Worm (Caenorhabditis elegans) whole organism, L1 larva: ENCODE measurements around the gene F35D11.3.

ENCODE experiments used
- C04F5.9 ChIP-seq: sonication (generic microtip); optimal IDR thresholded peaks from 2 replicates; lab custom pipeline; 2016; ENCODE audit warnings: missing genetic modification characterization, missing compliant biosample characterization
- C34B4.2 ChIP-seq: sonication (generic microtip); optimal IDR thresholded peaks from 2 replicates; lab custom pipeline; 2017; ENCODE audit warnings: mild to moderate bottlenecking, missing genetic modification characterization, missing compliant biosample characterization
- alr-1 ChIP-seq: fragments of 200-800 bp; sonication (Bioruptor generic); optimal IDR thresholded peaks from 2 replicates; lab custom pipeline; 2018; ENCODE audit warnings: borderline replicate concordance, mild to moderate bottlenecking, missing genetic modification characterization, missing compliant biosample characterization
- aly-2 ChIP-seq: fragments of 150-350 bp; optimal IDR thresholded peaks from 2 replicates; lab custom pipeline; 2014; ENCODE audit warnings: missing biosample characterization, missing genetic modification characterization
- ama-1 ChIP-seq: fragments of 150-350 bp; optimal IDR thresholded peaks from 2 replicates; lab custom pipeline; 2014
- ceh-63 ChIP-seq: fragments of 200-800 bp; sonication (Bioruptor generic); optimal IDR thresholded peaks from 2 replicates; lab custom pipeline; 2018; ENCODE audit warnings: mild to moderate bottlenecking, missing genetic modification characterization, missing compliant biosample characterization
- ceh-8 ChIP-seq: fragments of 200-800 bp; sonication (Bioruptor generic); optimal IDR thresholded peaks from 2 replicates; lab custom pipeline; 2018; ENCODE audit warnings: mild to moderate bottlenecking, missing genetic modification characterization, moderate library complexity, missing compliant biosample characterization
- ceh-82 ChIP-seq, 3 experiments: fragments of 150-350 bp in 1 of 3; sonication (generic microtip) in 2 of 3; optimal IDR thresholded peaks; 2 replicates each; lab custom pipeline; 2014 to 2017; ENCODE audit warnings: missing biosample characterization in 3 of 3, missing genetic modification characterization in 3 of 3
- ceh-88 ChIP-seq: fragments of 200-800 bp; sonication (Bioruptor generic); IDR thresholded peaks from 2 replicates; pipeline ENCODE4 v1.3.6; 2022; ENCODE audit warnings: missing genetic modification characterization, missing compliant biosample characterization
- ceh-90 ChIP-seq: sonication (generic microtip); optimal IDR thresholded peaks from 2 replicates; lab custom pipeline; 2016; ENCODE audit warnings: missing genetic modification characterization, missing compliant biosample characterization
- ces-1 ChIP-seq: fragments of 150-350 bp; optimal IDR thresholded peaks from 2 replicates; lab custom pipeline; 2014; ENCODE audit warnings: missing biosample characterization, missing genetic modification reagents, missing genetic modification characterization
- dpl-1 ChIP-seq, 3 experiments: fragments of 150-350 bp in 2 of 3; sonication (generic microtip) in 1 of 3; optimal IDR thresholded peaks; 2 replicates each; lab custom pipeline; 2014 to 2017; ENCODE audit warnings: missing biosample characterization in 3 of 3, missing genetic modification characterization in 3 of 3, missing genetic modification reagents in 3 of 3
- efl-1 ChIP-seq, 4 experiments: fragments of 150-350 bp; optimal IDR thresholded peaks in 3 of 4; peaks in 1 of 4; 1 replicate in 1 of 4; 2 replicates in 3 of 4; lab custom pipeline; 2014; ENCODE audit warnings: missing biosample characterization in 2 of 4, missing genetic modification characterization in 2 of 4, missing genetic modification reagents in 2 of 4
- efl-3 ChIP-seq: fragments of 200-800 bp; sonication (Bioruptor generic); optimal IDR thresholded peaks from 2 replicates; lab custom pipeline; 2018; ENCODE audit warnings: mild to moderate bottlenecking, missing genetic modification characterization, missing compliant biosample characterization
- egl-27 ChIP-seq, 2 experiments: fragments of 150-350 bp in 1 of 2; sonication (generic microtip); optimal IDR thresholded peaks; 3 replicates each; lab custom pipeline; 2017 to 2018; ENCODE audit warnings: missing biosample characterization in 2 of 2, missing genetic modification characterization in 2 of 2, missing genetic modification reagents in 2 of 2
- elt-3 ChIP-seq, 6 experiments: fragments of 150-350 bp in 1 of 6; sonication (generic microtip); optimal IDR thresholded peaks; 2 replicates each; lab custom pipeline; 2017 to 2018; ENCODE audit warnings: missing biosample characterization in 6 of 6, missing genetic modification characterization in 6 of 6, inconsistent platforms in 1 of 6
- ets-5 ChIP-seq: fragments of 200-800 bp; sonication (Bioruptor generic); IDR thresholded peaks from 2 replicates; pipeline ENCODE4 v1.3.6; 2022; ENCODE audit warnings: missing genetic modification characterization, missing compliant biosample characterization
- fkh-10 ChIP-seq: sonication (generic microtip); optimal IDR thresholded peaks from 2 replicates; lab custom pipeline; 2017; ENCODE audit warnings: missing biosample characterization, missing genetic modification reagents, missing genetic modification characterization
- fkh-8 ChIP-seq: sonication (generic microtip); optimal IDR thresholded peaks from 2 replicates; lab custom pipeline; 2016; ENCODE audit warnings: mild to moderate bottlenecking, missing genetic modification characterization, missing compliant biosample characterization
- fos-1 ChIP-seq: fragments of 150-350 bp; optimal IDR thresholded peaks from 2 replicates; lab custom pipeline; 2014; ENCODE audit warnings: missing biosample characterization, missing genetic modification characterization
- hlh-17 ChIP-seq: fragments of 200-800 bp; sonication (Bioruptor generic); optimal IDR thresholded peaks from 2 replicates; lab custom pipeline; 2018; ENCODE audit warnings: missing genetic modification characterization, mild to moderate bottlenecking, missing compliant biosample characterization, moderate library complexity, borderline replicate concordance
- hpl-2 ChIP-seq: fragments of 150-350 bp; optimal IDR thresholded peaks from 2 replicates; lab custom pipeline; 2014; ENCODE audit warnings: missing biosample characterization, missing genetic modification reagents, missing genetic modification characterization
- irx-1 ChIP-seq: sonication (generic microtip); optimal IDR thresholded peaks from 2 replicates; lab custom pipeline; 2016; ENCODE audit warnings: missing genetic modification characterization, missing compliant biosample characterization
- jun-1 ChIP-seq: fragments of 150-350 bp; optimal IDR thresholded peaks from 2 replicates; lab custom pipeline; 2014; ENCODE audit warnings: missing biosample characterization, missing genetic modification reagents, missing genetic modification characterization
- lin-14 ChIP-seq: fragments of 200-800 bp; sonication (Bioruptor generic); optimal IDR thresholded peaks from 2 replicates; lab custom pipeline; 2018; ENCODE audit warnings: mild to moderate bottlenecking, missing genetic modification characterization, moderate library complexity, missing compliant biosample characterization
- lin-15B ChIP-seq: fragments of 150-350 bp; sonication (generic microtip); optimal IDR thresholded peaks from 3 replicates; lab custom pipeline; 2014; ENCODE audit warnings: missing biosample characterization, missing genetic modification characterization
- lin-35 ChIP-seq, 2 experiments: fragments of 150-350 bp; optimal IDR thresholded peaks; 2 replicates each; lab custom pipeline; 2014; ENCODE audit warnings: missing biosample characterization in 2 of 2, missing genetic modification characterization in 2 of 2, missing genetic modification reagents in 2 of 2
- lin-39 ChIP-seq: fragments of 150-350 bp; optimal IDR thresholded peaks from 2 replicates; lab custom pipeline; 2014; ENCODE audit warnings: missing biosample characterization, missing genetic modification reagents, missing genetic modification characterization
- lir-3 ChIP-seq: sonication (generic microtip); optimal IDR thresholded peaks from 2 replicates; lab custom pipeline; 2016; ENCODE audit warnings: mild to moderate bottlenecking, missing genetic modification characterization, moderate library complexity, missing compliant biosample characterization; ENCODE audit not compliant: poor library complexity
- lsy-2 ChIP-seq, 2 experiments: fragments of 150-350 bp; optimal IDR thresholded peaks; 2 replicates each; lab custom pipeline; 2014; ENCODE audit warnings: missing biosample characterization in 2 of 2, missing genetic modification characterization in 2 of 2
- mef-2 ChIP-seq: fragments of 150-350 bp; optimal IDR thresholded peaks from 2 replicates; lab custom pipeline; 2014; ENCODE audit warnings: missing biosample characterization, missing genetic modification characterization
- mep-1 ChIP-seq: fragments of 150-350 bp; optimal IDR thresholded peaks from 2 replicates; lab custom pipeline; 2014; ENCODE audit warnings: missing biosample characterization, missing genetic modification characterization
- nhr-11 ChIP-seq: fragments of 150-350 bp; optimal IDR thresholded peaks from 2 replicates; lab custom pipeline; 2014; ENCODE audit warnings: missing biosample characterization, missing genetic modification characterization
- nhr-12 ChIP-seq: sonication (generic microtip); optimal IDR thresholded peaks from 2 replicates; lab custom pipeline; 2017; ENCODE audit warnings: missing biosample characterization, missing genetic modification characterization
- nhr-20 ChIP-seq: sonication (generic microtip); optimal IDR thresholded peaks from 2 replicates; lab custom pipeline; 2016; ENCODE audit warnings: mild to moderate bottlenecking, missing genetic modification characterization, missing compliant biosample characterization
- nhr-77 ChIP-seq: fragments of 150-350 bp; optimal IDR thresholded peaks from 2 replicates; lab custom pipeline; 2014; ENCODE audit warnings: missing biosample characterization, missing genetic modification characterization
- nhr-84 ChIP-seq: sonication (generic microtip); optimal IDR thresholded peaks from 2 replicates; lab custom pipeline; 2017; ENCODE audit warnings: missing biosample characterization, missing genetic modification characterization
- nhr-85 ChIP-seq: sonication (generic microtip); peaks from one replicate; lab custom pipeline; 2016; ENCODE audit warnings: missing genetic modification characterization, inconsistent platforms, missing compliant biosample characterization
- nhr-90 ChIP-seq: sonication (generic microtip); optimal IDR thresholded peaks from 2 replicates; lab custom pipeline; 2016; ENCODE audit warnings: mild to moderate bottlenecking, missing genetic modification characterization, missing compliant biosample characterization; ENCODE audit not compliant: poor library complexity
- pag-3 ChIP-seq: sonication (generic microtip); optimal IDR thresholded peaks from 2 replicates; lab custom pipeline; 2017; ENCODE audit warnings: missing genetic modification characterization, mild to moderate bottlenecking, missing compliant biosample characterization, antibody characterized with exemption, borderline replicate concordance; ENCODE audit not compliant: insufficient read depth
- pax-3 ChIP-seq: fragments of 200-800 bp; sonication (Bioruptor generic); optimal IDR thresholded peaks from 2 replicates; lab custom pipeline; 2018; ENCODE audit warnings: mild to moderate bottlenecking, missing genetic modification characterization, moderate library complexity, missing compliant biosample characterization
- pqm-1 ChIP-seq: sonication (generic microtip); optimal IDR thresholded peaks from 3 replicates; lab custom pipeline; 2017; ENCODE audit warnings: missing biosample characterization, missing genetic modification characterization
- rnt-1 ChIP-seq: sonication (generic microtip); optimal IDR thresholded peaks from 2 replicates; lab custom pipeline; 2016; ENCODE audit warnings: mild to moderate bottlenecking, missing genetic modification characterization, moderate library complexity, missing compliant biosample characterization
- snpc-4 ChIP-seq: fragments of 150-350 bp; optimal IDR thresholded peaks from 2 replicates; lab custom pipeline; 2014; ENCODE audit warnings: missing biosample characterization, missing genetic modification characterization
- snu-23 ChIP-seq: sonication (generic microtip); optimal IDR thresholded peaks from 2 replicates; lab custom pipeline; 2016; ENCODE audit warnings: missing genetic modification characterization, missing compliant biosample characterization
- sptf-1 ChIP-seq: fragments of 150-350 bp; optimal IDR thresholded peaks from 2 replicates; lab custom pipeline; 2014; ENCODE audit warnings: missing biosample characterization, missing genetic modification characterization
- swsn-7 ChIP-seq: sonication (generic microtip); optimal IDR thresholded peaks from 2 replicates; lab custom pipeline; 2016; ENCODE audit warnings: missing genetic modification characterization, missing compliant biosample characterization
- tbx-2 ChIP-seq: sonication (generic microtip); optimal IDR thresholded peaks from 2 replicates; lab custom pipeline; 2016; ENCODE audit warnings: missing genetic modification characterization, missing compliant biosample characterization
- tlp-1 ChIP-seq: fragments of 150-350 bp; optimal IDR thresholded peaks from 2 replicates; lab custom pipeline; 2014; ENCODE audit warnings: missing biosample characterization, missing genetic modification characterization
- unc-86 ChIP-seq: sonication (generic microtip); optimal IDR thresholded peaks from 2 replicates; lab custom pipeline; 2016; ENCODE audit warnings: missing genetic modification characterization, missing compliant biosample characterization
- vab-15 ChIP-seq: sonication (generic microtip); optimal IDR thresholded peaks from 2 replicates; lab custom pipeline; 2017; ENCODE audit warnings: missing genotype, mild to moderate bottlenecking, missing genetic modification characterization, missing compliant biosample characterization
- zip-4 ChIP-seq: fragments of 200-800 bp; sonication (Bioruptor generic); optimal IDR thresholded peaks from 2 replicates; lab custom pipeline; 2018; ENCODE audit warnings: mild to moderate bottlenecking, missing genetic modification characterization, moderate library complexity, missing compliant biosample characterization

Gene F35D11.3

DNA sequence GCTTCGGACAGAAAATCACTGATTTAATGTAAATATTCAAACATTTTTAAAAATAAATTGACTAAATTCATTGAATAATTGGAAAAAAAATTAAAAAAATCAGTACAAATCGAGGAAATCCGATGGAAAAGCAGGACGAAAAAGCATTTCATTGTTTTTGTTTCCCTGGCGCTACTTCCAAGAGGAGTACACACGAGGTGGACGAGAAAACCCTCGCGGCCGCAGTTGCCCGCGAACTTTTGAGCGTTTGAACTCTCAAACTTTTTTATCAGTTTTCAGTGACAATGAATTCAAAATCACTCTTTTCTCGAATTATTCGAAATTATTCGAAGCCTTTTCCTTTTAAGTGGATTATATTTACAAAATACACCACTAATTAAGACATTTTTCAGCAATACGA lies 5.1 kb upstream of the F35D11.3 start, which contains the start of gene F35D11.4:
TSS of gene F35D11.4 (plus strand) at position 393 of the 400 bp plus-strand sequence.
- TF ChIP-seq nhr-84 (tag; lab: Kevin White, UChicago) = no peak
- no peak for TF ChIP-seq nhr-11 (tag; lab: Kevin White, UChicago)
- peak; percentile 91 for TF ChIP-seq nhr-90 (tag; lab: Kevin White, UChicago)
- TF ChIP-seq dpl-1 (GFP tag; optimal IDR thresholded peaks at IDR 0.05; lab: Kevin White, UChicago) = peak; percentile 89 to 94 (median 93)
- peak; percentile 87 for TF ChIP-seq pax-3 (tag; lab: Kevin White, UChicago)
- TF ChIP-seq fos-1 (tag; lab: Kevin White, UChicago) = no peak
- TF ChIP-seq efl-3 (GFP tag; lab: Kevin White, UChicago) = no peak
- TF ChIP-seq ceh-90 = peak; percentile 87
- peak; percentile 94 for TF ChIP-seq nhr-85 (tag; lab: Kevin White, UChicago)
- TF ChIP-seq ceh-88 (GFP tag; lab: Robert Waterston, UW) = peak; percentile 39; the same call in 1 of the 2 replicates
- no peak for TF ChIP-seq tlp-1 (tag; lab: Kevin White, UChicago)
- peak; percentile 89 for TF ChIP-seq C04F5.9 (tag; lab: Kevin White, UChicago)
- peak; percentile 34 for TF ChIP-seq zip-4 (GFP tag; lab: Kevin White, UChicago)
- TF ChIP-seq lir-3 (tag; lab: Kevin White, UChicago) = peak; percentile 97
- TF ChIP-seq snu-23 (GFP tag; lab: Kevin White, UChicago) = peak; percentile 87
- peak; percentile 89 to 93 for TF ChIP-seq lin-35 (GFP tag; optimal IDR thresholded peaks at IDR 0.05; lab: Kevin White, UChicago)
- peak; percentile 83 for TF ChIP-seq swsn-7
- TF ChIP-seq jun-1 = no peak
- no peak for TF ChIP-seq C34B4.2 (tag; lab: Kevin White, UChicago)
- no peak for TF ChIP-seq nhr-12
- TF ChIP-seq ets-5 (GFP tag; lab: Robert Waterston, UW) = no peak
- TF ChIP-seq alr-1 (tag; lab: Kevin White, UChicago) = no peak
- no peak for TF ChIP-seq egl-27 (tag; optimal IDR thresholded peaks at IDR 0.05; lab: Kevin White, UChicago)
- TF ChIP-seq vab-15 = no peak
- no peak for TF ChIP-seq pag-3 (tag; lab: Kevin White, UChicago)
- TF ChIP-seq pqm-1 (tag; lab: Kevin White, UChicago) = no peak
- TF ChIP-seq hlh-17 (GFP tag; lab: Kevin White, UChicago) = no peak
- no peak for TF ChIP-seq ces-1 (GFP tag; lab: Kevin White, UChicago)
- TF ChIP-seq mep-1 (tag; lab: Kevin White, UChicago) = peak; percentile 67
- peak; percentile 7 for TF ChIP-seq snpc-4 (tag; lab: Kevin White, UChicago)
- peak; percentile 77 to 85 for TF ChIP-seq lsy-2 (tag; optimal IDR thresholded peaks at IDR 0.05; lab: Kevin White, UChicago)
- no peak for TF ChIP-seq mef-2 (tag; lab: Kevin White, UChicago)
- TF ChIP-seq aly-2 (tag; lab: Kevin White, UChicago) = no peak
- TF ChIP-seq nhr-77 (tag; lab: Kevin White, UChicago) = peak; percentile 34
- TF ChIP-seq fkh-8 (tag; lab: Kevin White, UChicago) = peak; percentile 74
- TF ChIP-seq ama-1 (lab: Kevin White, UChicago) = no peak
- peak; percentile 37 for TF ChIP-seq lin-39 (tag; lab: Kevin White, UChicago)
- TF ChIP-seq ceh-82 (tag; optimal IDR thresholded peaks at IDR 0.05; lab: Kevin White, UChicago) = peak; percentile 33 to 74 (median 63)
- no peak for TF ChIP-seq sptf-1
- TF ChIP-seq hpl-2 (GFP tag; lab: Kevin White, UChicago) = no peak
- TF ChIP-seq tbx-2 = peak; percentile 90
- peak; percentile 62 for TF ChIP-seq unc-86 (tag; lab: Kevin White, UChicago)
- peak; percentile 89 for TF ChIP-seq nhr-20 (tag; lab: Kevin White, UChicago)
- TF ChIP-seq lin-15B (tag; lab: Kevin White, UChicago) = peak; percentile 73
- peak; percentile 87 for TF ChIP-seq lin-14 (GFP tag; lab: Kevin White, UChicago)
- no peak for TF ChIP-seq ceh-63 (GFP tag; lab: Kevin White, UChicago)
- peak; percentile 99 for TF ChIP-seq rnt-1 (tag; lab: Kevin White, UChicago)
- peak; percentile 81 for TF ChIP-seq irx-1 (tag; lab: Kevin White, UChicago)
- TF ChIP-seq efl-1 (optimal IDR thresholded peaks at IDR 0.05; lab: Kevin White, UChicago) = peak; percentile 94
- TF ChIP-seq efl-1 (GFP tag; optimal IDR thresholded peaks at IDR 0.05 in 1 of 2; lab: Kevin White, UChicago) = peak; percentile 91 to 99
- peak in 2 of 6 experiments; percentile 33 to 56 for TF ChIP-seq elt-3 (tag; optimal IDR thresholded peaks at IDR 0.05; lab: Kevin White, UChicago)
- peak; percentile 35 for TF ChIP-seq fkh-10 (GFP tag; lab: Kevin White, UChicago)
- no peak for TF ChIP-seq ceh-8 (GFP tag; lab: Kevin White, UChicago)
